Fruit fly (Drosophila melanogaster): Measurements from ENCODE around the gene eIF2beta.
A peak's percentile ranks its signal among the peaks of the same experiment; 100 is the strongest.

eIF2beta gene

dm6 chr3L:12482917-12483316, 43.6 kb downstream of the eIF2beta start (continued):
- TF ChIP-seq CG6854 (GFP tag; optimal IDR thresholded peaks at IDR 0.05): peak; percentile 23
- no peak for TF ChIP-seq NK7.1 (GFP tag; optimal IDR thresholded peaks at IDR 0.05)
- peak; percentile 64 for TF ChIP-seq Fer3 (tag; optimal IDR thresholded peaks at IDR 0.05)
- no peak for TF ChIP-seq pfk (GFP tag; optimal IDR thresholded peaks at IDR 0.05)
- TF ChIP-seq CG3407 (GFP tag; optimal IDR thresholded peaks at IDR 0.05): peak; percentile 54
- no peak for TF ChIP-seq yki (optimal IDR thresholded peaks at IDR 0.05)
- TF ChIP-seq Optix (GFP tag; IDR thresholded peaks at IDR 0.05): 0 out of 3 replicates have a peak, but pooled peaks have one; percentile 35
- TF ChIP-seq CG34224 (GFP tag; IDR thresholded peaks at IDR 0.05; ENCODE audit: partially characterized antibody): no peak
- TF ChIP-seq odd (GFP tag; optimal IDR thresholded peaks at IDR 0.05): peak; percentile 76
- TF ChIP-seq Side (GFP tag; optimal IDR thresholded peaks at IDR 0.05): peak; percentile 23
- peak; percentile 71 for TF ChIP-seq BtbVII (GFP tag; optimal IDR thresholded peaks at IDR 0.05)
- no peak; the same call in 1 of the 2 replicates for TF ChIP-seq CG6272 (GFP tag; IDR thresholded peaks at IDR 0.05)
- peak; percentile 13 for TF ChIP-seq zen (tag; optimal IDR thresholded peaks at IDR 0.05)
- peak; percentile 75 for TF ChIP-seq Max (GFP tag; optimal IDR thresholded peaks at IDR 0.05)
- TF ChIP-seq CG10462 (GFP tag; optimal IDR thresholded peaks at IDR 0.05): peak; percentile 47
- TF ChIP-seq Aef1 (GFP tag; IDR thresholded peaks at IDR 0.05): peak; percentile 62
- peak; percentile 63 for TF ChIP-seq chn (GFP tag; optimal IDR thresholded peaks at IDR 0.05)
- TF ChIP-seq wdn (GFP tag; IDR thresholded peaks at IDR 0.05): peak; percentile 22; the same call in 1 of the 2 replicates
- peak; percentile 68; the same call in 1 of the 3 replicates for TF ChIP-seq CG11093 (GFP tag; IDR thresholded peaks at IDR 0.05)
- TF ChIP-seq CG16813 (GFP tag; IDR thresholded peaks at IDR 0.05; ENCODE audit: partially characterized antibody): no peak
- peak; percentile 72 for TF ChIP-seq Nf-YC (tag; optimal IDR thresholded peaks at IDR 0.05)
- TF ChIP-seq ftz-f1 (GFP tag; optimal IDR thresholded peaks at IDR 0.05): no peak
- peak; percentile 89 for TF ChIP-seq CoRest (tag; optimal IDR thresholded peaks at IDR 0.05)
- peak; percentile 48; the same call in 1 of the 2 replicates for TF ChIP-seq CG11085 (GFP tag; IDR thresholded peaks at IDR 0.05)
- peak; percentile 62 for TF ChIP-seq Vsx1 (GFP tag; optimal IDR thresholded peaks at IDR 0.05)
- peak; percentile 42 for TF ChIP-seq jing (GFP tag; optimal IDR thresholded peaks at IDR 0.05)
- no peak for TF ChIP-seq CG17186 (GFP tag; optimal IDR thresholded peaks at IDR 0.05)
- TF ChIP-seq CG12299 (tag; optimal IDR thresholded peaks at IDR 0.05): peak; percentile 37
- TF ChIP-seq CG13123 (GFP tag; optimal IDR thresholded peaks at IDR 0.05): peak; percentile 30
- peak; percentile 48 for TF ChIP-seq CG12236 (GFP tag; optimal IDR thresholded peaks at IDR 0.05)
- peak; percentile 56; the same call in 1 of the 2 replicates for TF ChIP-seq CG14667 (GFP tag; IDR thresholded peaks at IDR 0.05)
- TF ChIP-seq HmgD (GFP tag; optimal IDR thresholded peaks at IDR 0.05): no peak
- peak; percentile 20 for TF ChIP-seq CG6654 (GFP tag; optimal IDR thresholded peaks at IDR 0.05)
- peak; percentile 42; the same call in 1 of the 3 replicates for TF ChIP-seq gce (GFP tag; IDR thresholded peaks at IDR 0.05)
- peak; percentile 88 for TF ChIP-seq CG17361 (GFP tag; IDR thresholded peaks at IDR 0.05)
- peak; percentile 30 for TF ChIP-seq Ets97D (GFP tag; optimal IDR thresholded peaks at IDR 0.05)
- peak; percentile 56 for TF ChIP-seq caup (GFP tag; optimal IDR thresholded peaks at IDR 0.05; ENCODE audit: severe bottlenecking)
- peak; percentile 79 for TF ChIP-seq CG17359 (tag; optimal IDR thresholded peaks at IDR 0.05)
- no peak for TF ChIP-seq hb (GFP tag; IDR thresholded peaks at IDR 0.05; ENCODE audit: partially characterized antibody)
- no peak for TF ChIP-seq tna (GFP tag; IDR thresholded peaks at IDR 0.05; ENCODE audit: partially characterized antibody)
- no peak for TF ChIP-seq ato (GFP tag; IDR thresholded peaks at IDR 0.05; ENCODE audit: partially characterized antibody)
- peak; percentile 38 for TF ChIP-seq Jarid2 (GFP tag; optimal IDR thresholded peaks at IDR 0.05)
- peak; percentile 78 for TF ChIP-seq CG13296 (GFP tag; optimal IDR thresholded peaks at IDR 0.05)
- peak; percentile 27 for TF ChIP-seq CG15696 (tag; optimal IDR thresholded peaks at IDR 0.05)
- TF ChIP-seq CG12744 (GFP tag; optimal IDR thresholded peaks at IDR 0.05): peak; percentile 37
- peak; percentile 62 for TF ChIP-seq trh (GFP tag; optimal IDR thresholded peaks at IDR 0.05)
- TF ChIP-seq CG10147 (GFP tag; optimal IDR thresholded peaks at IDR 0.05): peak; percentile 72
- TF ChIP-seq NfI (GFP tag; optimal IDR thresholded peaks at IDR 0.05): peak; percentile 63
- peak; percentile 23 for TF ChIP-seq CG4617 (GFP tag; optimal IDR thresholded peaks at IDR 0.05; ENCODE audit: borderline replicate concordance)
- peak; percentile 57 for TF ChIP-seq pum (GFP tag; optimal IDR thresholded peaks at IDR 0.05)
